Fruit fly (Drosophila melanogaster) whole organism, adult: ENCODE data around the gene Dlip2.

Experiments used
- CG12768 ChIP-seq: fragments of 200-800 bp; sonication (Bioruptor generic); optimal IDR thresholded peaks from 2 replicates; lab custom pipeline; 2017; ENCODE audit warnings: missing biosample characterization, missing genetic modification characterization, mild to moderate bottlenecking, moderate library complexity, missing genetic modification reagents
- CG14711 ChIP-seq: fragments of 200-800 bp; sonication (Bioruptor generic); optimal IDR thresholded peaks from 2 replicates; lab custom pipeline; 2018; ENCODE audit warnings: missing biosample characterization, mild to moderate bottlenecking, missing genetic modification characterization, moderate library complexity
- CG1620 ChIP-seq: fragments of 200-800 bp; sonication (Bioruptor generic); optimal IDR thresholded peaks from 2 replicates; lab custom pipeline; 2016; ENCODE audit warnings: missing biosample characterization, missing genetic modification characterization
- CG7045 ChIP-seq: fragments of 200-800 bp; sonication (Bioruptor generic); optimal IDR thresholded peaks from 2 replicates; lab custom pipeline; 2017; ENCODE audit warnings: missing biosample characterization, mild to moderate bottlenecking, missing genetic modification characterization
- Clk ChIP-seq: fragments of 200-800 bp; sonication (Bioruptor generic); optimal IDR thresholded peaks from 2 replicates; lab custom pipeline; 2017; ENCODE audit warnings: missing biosample characterization, missing genetic modification characterization
- Crg-1 ChIP-seq: fragments of 200-800 bp; sonication (Bioruptor generic); optimal IDR thresholded peaks from 2 replicates; lab custom pipeline; 2016; ENCODE audit warnings: missing biosample characterization, missing genetic modification characterization
- Hr96 ChIP-seq: fragments of 200-800 bp; sonication (Bioruptor generic); optimal IDR thresholded peaks from 2 replicates; lab custom pipeline; 2016; ENCODE audit warnings: missing biosample characterization, missing genetic modification characterization
- Mnt ChIP-seq: fragments of 200-800 bp; sonication (Bioruptor generic); optimal IDR thresholded peaks from 2 replicates; lab custom pipeline; 2016; ENCODE audit warnings: missing biosample characterization, mild to moderate bottlenecking, missing genetic modification characterization
- bab1 ChIP-seq: fragments of 200-800 bp; sonication (Bioruptor generic); optimal IDR thresholded peaks from 3 replicates; lab custom pipeline; 2019; ENCODE audit warnings: missing biosample characterization, mild to moderate bottlenecking, missing genetic modification characterization, moderate library complexity
- cic ChIP-seq: fragments of 200-800 bp; sonication (Bioruptor generic); optimal IDR thresholded peaks from 2 replicates; lab custom pipeline; 2017; ENCODE audit warnings: missing biosample characterization, mild to moderate bottlenecking, missing genetic modification characterization, moderate library complexity
- cnc ChIP-seq, 2 experiments: fragments of >200 bp; optimal IDR thresholded peaks; 2 replicates each; lab custom pipeline; 2017
- ovo ChIP-seq: fragments of 200-800 bp; sonication (Bioruptor generic); optimal IDR thresholded peaks from 2 replicates; lab custom pipeline; 2016; ENCODE audit warnings: missing biosample characterization, missing genetic modification characterization
- pad ChIP-seq: fragments of 200-800 bp; sonication (Bioruptor generic); optimal IDR thresholded peaks from 3 replicates; lab custom pipeline; 2017; ENCODE audit warnings: missing biosample characterization, missing genetic modification characterization, mild to moderate bottlenecking, moderate library complexity, missing genetic modification reagents

- TF ChIP-seq Hr96 (GFP tag; lab: Kevin White, UChicago) (no peak), bab1 (GFP tag; lab: Kevin White, UChicago) (no peak), Clk (GFP tag; lab: Kevin White, UChicago) (no peak), cic (GFP tag; lab: Kevin White, UChicago) (no peak), CG14711 (tag; lab: Kevin White, UChicago) (no peak), pad (GFP tag; lab: Kevin White, UChicago) (no peak), CG7045 (GFP tag; lab: Kevin White, UChicago) (no peak), ovo (GFP tag; lab: Kevin White, UChicago) (no peak), CG1620 (GFP tag; lab: Kevin White, UChicago) (no peak), Mnt (GFP tag; lab: Kevin White, UChicago) (no peak), CG12768 (no peak), Crg-1 (GFP tag; lab: Kevin White, UChicago) (no peak), cnc (optimal IDR thresholded peaks at IDR 0.05; lab: Kevin White, UChicago) (no peak)
Measured at dm6 chr3R:4641254-4641573, 4.2 kb downstream of the Dlip2 start.
